Worm (Caenorhabditis elegans): Measurements from ENCODE around the gene F45E12.5.

DNA sequence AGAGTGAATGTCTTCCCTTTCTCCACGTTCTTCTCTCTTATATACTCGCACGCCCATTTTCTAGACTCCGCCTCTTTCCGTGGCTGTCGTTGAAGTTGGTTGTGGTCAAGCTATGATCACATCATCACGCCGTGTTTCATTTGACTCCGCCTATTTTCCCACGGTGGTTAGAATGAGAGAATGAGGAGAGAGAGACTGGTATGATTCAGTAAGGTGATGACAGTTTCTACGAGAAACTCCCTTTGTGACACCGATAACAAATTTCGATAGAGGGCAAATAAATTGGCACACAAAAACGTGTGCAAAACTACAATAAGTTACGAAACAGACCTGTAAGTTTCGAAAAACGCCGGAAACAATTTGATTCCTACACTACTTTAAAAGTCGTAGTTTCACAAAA, 29.3 kb downstream of the F45E12.5 start:
- TF ChIP-seq klf-2 (GFP tag; conservative IDR thresholded peaks at IDR 0.05) (no peak), tab-1 (GFP tag; IDR thresholded peaks at IDR 0.05) (no peak), T22C8.4 (GFP tag; IDR thresholded peaks at IDR 0.05) (no peak), ztf-23 (GFP tag; IDR thresholded peaks at IDR 0.05) (no peak), med-1 (GFP tag; optimal IDR thresholded peaks at IDR 0.05; ENCODE audit: insufficient read depth) (no peak), ref-1 (GFP tag; conservative IDR thresholded peaks at IDR 0.05) (no peak)

All from whole organism, midembryonic.